Worm (Caenorhabditis elegans): ENCODE data around the gene Y81B9A.1.

Y81B9A.1 gene

DNA sequence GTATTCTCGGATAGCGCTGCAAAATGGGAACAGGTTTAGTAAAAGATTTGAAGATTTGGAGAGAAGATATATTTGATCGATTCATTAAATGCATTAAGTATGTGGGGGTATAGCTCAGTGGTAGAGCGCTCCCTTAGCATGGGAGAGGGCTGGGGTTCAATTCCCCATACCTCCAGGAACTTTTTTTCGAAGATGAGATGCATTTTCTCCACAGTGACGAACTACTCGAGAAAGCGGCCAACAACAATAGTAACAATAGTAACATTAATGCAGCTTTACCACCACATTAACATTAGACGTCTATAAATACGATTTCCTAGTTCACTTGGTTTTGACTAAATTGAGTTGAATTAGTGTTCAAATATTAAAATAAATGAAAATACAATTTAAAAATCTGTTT is 45.5 kb downstream of the Y81B9A.1 start:
- TF ChIP-seq unc-98 (GFP tag; IDR thresholded peaks at IDR 0.05) = no peak
- no peak for TF ChIP-seq skn-1 (tag; optimal IDR thresholded peaks at IDR 0.05)
- no peak for TF ChIP-seq nhr-71 (tag; optimal IDR thresholded peaks at IDR 0.05)
- TF ChIP-seq C34B4.2 (tag; optimal IDR thresholded peaks at IDR 0.05) = no peak
- TF ChIP-seq hlh-4 (tag; optimal IDR thresholded peaks at IDR 0.05) = no peak
- TF ChIP-seq ztf-4 (tag; optimal IDR thresholded peaks at IDR 0.05) = no peak
- TF ChIP-seq ceh-88 (GFP tag; IDR thresholded peaks at IDR 0.05) = no peak
- TF ChIP-seq vab-15 (tag; optimal IDR thresholded peaks at IDR 0.05) = no peak
- no peak for TF ChIP-seq hlh-17 (GFP tag; optimal IDR thresholded peaks at IDR 0.05; ENCODE audit: borderline replicate concordance)
- TF ChIP-seq hpl-2 (GFP tag; optimal IDR thresholded peaks at IDR 0.05) = no peak
- TF ChIP-seq sup-37 (GFP tag; optimal IDR thresholded peaks at IDR 0.05) = no peak

- TF ChIP-seq lin-35 (GFP tag; optimal IDR thresholded peaks at IDR 0.05) (peak in 1 of 2 experiments; percentile 3), hlh-4 (tag; optimal IDR thresholded peaks at IDR 0.05) (no peak), sptf-1 (tag; optimal IDR thresholded peaks at IDR 0.05) (no peak), lsy-2 (tag; optimal IDR thresholded peaks at IDR 0.05) (no peak), nhr-28 (tag; optimal IDR thresholded peaks at IDR 0.05) (no peak), unc-30 (tag; optimal IDR thresholded peaks at IDR 0.05) (no peak), ces-1 (GFP tag; optimal IDR thresholded peaks at IDR 0.05) (no peak), fkh-8 (tag; optimal IDR thresholded peaks at IDR 0.05) (no peak), nhr-90 (tag; optimal IDR thresholded peaks at IDR 0.05; ENCODE audit: poor library complexity) (peak; percentile 23), lin-39 (tag; optimal IDR thresholded peaks at IDR 0.05) (no peak), nhr-12 (tag; optimal IDR thresholded peaks at IDR 0.05) (no peak)
These were observed 46.4 kb downstream of the Y81B9A.1 start for ce11 chrX:9238692-9239091.

DNA sequence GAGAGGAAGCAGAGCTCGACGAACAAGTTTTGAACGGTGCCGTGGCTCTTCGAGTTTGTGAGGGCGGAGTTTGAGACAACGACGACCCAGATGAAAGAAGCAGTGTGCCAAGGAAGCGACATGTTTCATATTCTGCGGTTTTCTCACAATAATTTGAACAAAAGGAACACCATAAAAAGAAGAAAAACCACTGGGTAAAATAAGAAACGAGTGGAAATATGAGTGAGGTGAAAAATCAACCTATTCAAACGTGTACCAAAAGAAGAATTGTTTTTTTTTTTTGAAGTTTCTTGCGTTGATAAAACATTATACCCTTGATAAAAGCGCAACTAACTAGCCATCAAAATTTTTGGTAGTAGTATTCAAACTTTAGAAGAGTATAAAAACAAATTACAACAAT is 49.9 kb downstream of the Y81B9A.1 start, which contains the start of gene lgc-4:
Gene lgc-4, minus strand, starts transcription at position 101 of the 400 bp plus-strand sequence.
- no peak for TF ChIP-seq xbp-1 (tag; optimal IDR thresholded peaks at IDR 0.05)

DNA sequence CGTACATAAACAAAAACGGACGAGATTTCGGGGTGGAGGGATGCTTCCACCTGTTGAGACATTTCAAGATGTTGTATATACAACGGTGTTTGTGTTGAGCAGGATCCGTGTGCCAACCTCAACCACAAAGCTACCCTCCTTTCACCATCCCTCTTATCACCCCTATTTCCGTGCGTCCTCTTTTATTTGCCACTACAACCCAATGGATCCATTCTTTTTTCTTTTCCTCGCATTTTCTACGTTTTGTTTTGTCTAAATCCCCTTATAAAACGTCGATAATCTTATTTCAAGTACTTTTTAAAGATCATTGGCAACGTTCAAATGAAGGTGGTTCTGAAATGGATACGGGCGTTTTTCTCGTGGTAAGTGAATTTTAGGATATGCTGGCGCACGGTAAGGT is 51.0 kb downstream of the Y81B9A.1 start, which contains the start of gene gpa-12:
Gene gpa-12, plus strand, starts transcription at position 301 of the 400 bp plus-strand sequence.
- TF ChIP-seq nhr-12 (tag; optimal IDR thresholded peaks at IDR 0.05) (no peak), sox-4 (tag; optimal IDR thresholded peaks at IDR 0.05) (no peak), ceh-63 (GFP tag; optimal IDR thresholded peaks at IDR 0.05) (no peak), ceh-90 (tag; optimal IDR thresholded peaks at IDR 0.05) (no peak), ceh-82 (tag; optimal IDR thresholded peaks at IDR 0.05) (no peak), vab-15 (tag; optimal IDR thresholded peaks at IDR 0.05) (no peak), snu-23 (GFP tag; optimal IDR thresholded peaks at IDR 0.05) (no peak), C04F5.9 (tag; optimal IDR thresholded peaks at IDR 0.05) (no peak), blmp-1 (tag; optimal IDR thresholded peaks at IDR 0.05) (no peak), elt-3 (tag; optimal IDR thresholded peaks at IDR 0.05) (no peak)

Data from whole organism, L1 larva.